Worm (Caenorhabditis elegans) whole organism, young adult: ENCODE data around the gene F37C12.14.
A peak's percentile ranks its signal among the peaks of the same experiment; 100 is the strongest.

ENCODE experiments used
- B0336.3 ChIP-seq: fragments of 200-800 bp; sonication (Bioruptor generic); IDR thresholded peaks from 2 replicates; pipeline ENCODE4 v1.3.6; 2022; ENCODE audit warnings: missing genetic modification characterization, missing compliant biosample characterization
- C06A6.2 ChIP-seq: fragments of 200-800 bp; sonication (Bioruptor generic); conservative IDR thresholded peaks from 2 replicates; pipeline ENCODE4 v1.3.6; 2022; ENCODE audit warnings: missing genetic modification characterization, missing compliant biosample characterization
- F22D6.2 ChIP-seq: sonication (generic microtip); optimal IDR thresholded peaks from 2 replicates; lab custom pipeline; 2016; ENCODE audit warnings: mild to moderate bottlenecking, missing genetic modification characterization, missing compliant biosample characterization
- F37B4.10 ChIP-seq: fragments of 200-800 bp; sonication (Bioruptor generic); IDR thresholded peaks from 2 replicates; pipeline ENCODE4 v1.3.6; 2022; ENCODE audit warnings: missing genetic modification characterization, missing compliant biosample characterization
- F52B5.7 ChIP-seq: sonication (generic microtip); optimal IDR thresholded peaks from 2 replicates; lab custom pipeline; 2016; ENCODE audit warnings: mild to moderate bottlenecking, missing genetic modification characterization, missing compliant biosample characterization
- F57C9.4 ChIP-seq: sonication (generic microtip); optimal IDR thresholded peaks from 2 replicates; lab custom pipeline; 2017; ENCODE audit warnings: mild to moderate bottlenecking, missing genetic modification characterization, missing compliant biosample characterization
- K11D2.4 ChIP-seq: fragments of 200-800 bp; sonication (Bioruptor generic); IDR thresholded peaks from 2 replicates; pipeline ENCODE4 v1.3.6; 2022; ENCODE audit warnings: missing genetic modification reagents, missing genetic modification characterization, missing compliant biosample characterization
- T07F8.4 ChIP-seq: sonication (generic microtip); optimal IDR thresholded peaks from 2 replicates; lab custom pipeline; 2016; ENCODE audit warnings: mild to moderate bottlenecking, missing genetic modification characterization, moderate library complexity, missing compliant biosample characterization
- Y53F4B.3 ChIP-seq: fragments of 200-800 bp; sonication (Bioruptor generic); IDR thresholded peaks from 2 replicates; pipeline ENCODE4 v1.3.6; 2022; ENCODE audit warnings: missing genetic modification reagents, missing genetic modification characterization, missing compliant biosample characterization
- Y67H2A.10 ChIP-seq: fragments of 200-800 bp; sonication (Bioruptor generic); conservative IDR thresholded peaks from 2 replicates; pipeline ENCODE4 v1.3.6; 2022; ENCODE audit warnings: missing genetic modification reagents, missing genetic modification characterization, missing compliant biosample characterization
- Y79H2A.3 ChIP-seq: fragments of 200-800 bp; sonication (Bioruptor generic); conservative IDR thresholded peaks from 2 replicates; pipeline ENCODE4 v1.3.6; 2022; ENCODE audit warnings: missing genetic modification reagents, missing genetic modification characterization, missing compliant biosample characterization
- akir-1 ChIP-seq: fragments of 200-800 bp; sonication (Bioruptor generic); optimal IDR thresholded peaks from 2 replicates; lab custom pipeline; 2018; ENCODE audit warnings: mild to moderate bottlenecking, missing genetic modification characterization, moderate library complexity, missing compliant biosample characterization
- aptf-3 ChIP-seq: fragments of 200-800 bp; sonication (Bioruptor generic); IDR thresholded peaks from 2 replicates; pipeline ENCODE4 v1.3.6; 2022; ENCODE audit warnings: missing genetic modification characterization, missing compliant biosample characterization
- atf-7 ChIP-seq: sonication (generic microtip); optimal IDR thresholded peaks from 2 replicates; lab custom pipeline; 2017; ENCODE audit warnings: mild to moderate bottlenecking, missing genetic modification characterization, missing compliant biosample characterization
- attf-5 ChIP-seq: fragments of 200-800 bp; sonication (Bioruptor generic); optimal IDR thresholded peaks from 2 replicates; lab custom pipeline; 2018; ENCODE audit warnings: mild to moderate bottlenecking, missing genetic modification characterization, missing compliant biosample characterization
- attf-6 ChIP-seq: fragments of 200-800 bp; sonication (Bioruptor generic); IDR thresholded peaks from 2 replicates; pipeline ENCODE4 v1.3.6; 2022; ENCODE audit warnings: missing genetic modification reagents, missing genetic modification characterization, missing compliant biosample characterization
- bed-1 ChIP-seq: fragments of 200-800 bp; sonication (Bioruptor generic); IDR thresholded peaks from 2 replicates; pipeline ENCODE4 v1.3.6; 2022; ENCODE audit warnings: missing genetic modification reagents, missing genetic modification characterization, missing compliant biosample characterization
- ccch-3 ChIP-seq: fragments of 200-800 bp; sonication (Bioruptor generic); optimal IDR thresholded peaks from 2 replicates; lab custom pipeline; 2018; ENCODE audit warnings: mild to moderate bottlenecking, missing genetic modification characterization, missing compliant biosample characterization
- cebp-1 ChIP-seq, 2 experiments: fragments of 200-800 bp in 1 of 2; sonication (Bioruptor generic) in 1 of 2; sonication (generic microtip) in 1 of 2; IDR thresholded peaks in 1 of 2; optimal IDR thresholded peaks in 1 of 2; 2 replicates each; pipeline versions ENCODE4 v1.3.6 to Lab custom; 2017 to 2022; ENCODE audit warnings: missing compliant biosample characterization in 2 of 2, missing genetic modification characterization in 2 of 2, mild to moderate bottlenecking in 1 of 2, missing genetic modification reagents in 1 of 2, moderate library complexity in 1 of 2
- cebp-2 ChIP-seq: fragments of 200-800 bp; sonication (Bioruptor generic); IDR thresholded peaks from 2 replicates; pipeline ENCODE4 v1.3.6; 2022; ENCODE audit warnings: missing genetic modification characterization, missing compliant biosample characterization
- ceh-27 ChIP-seq: fragments of 200-800 bp; sonication (Bioruptor generic); optimal IDR thresholded peaks from 2 replicates; lab custom pipeline; 2018; ENCODE audit warnings: mild to moderate bottlenecking, missing genetic modification characterization, moderate library complexity, missing compliant biosample characterization
- die-1 ChIP-seq: sonication (generic microtip); optimal IDR thresholded peaks from 2 replicates; lab custom pipeline; 2016; ENCODE audit warnings: missing genotype, mild to moderate bottlenecking, missing genetic modification characterization, missing compliant biosample characterization
- egl-18 ChIP-seq: fragments of 200-800 bp; sonication (Bioruptor generic); IDR thresholded peaks from 2 replicates; pipeline ENCODE4 v1.3.6; 2022; ENCODE audit warnings: missing genetic modification reagents, missing genetic modification characterization, missing compliant biosample characterization
- egl-44 ChIP-seq: fragments of 200-800 bp; sonication (Bioruptor generic); IDR thresholded peaks from 2 replicates; pipeline ENCODE4 v1.3.6; 2022; ENCODE audit warnings: missing genetic modification reagents, missing genetic modification characterization, missing compliant biosample characterization
- egrh-3 ChIP-seq: fragments of 200-800 bp; sonication (Bioruptor generic); IDR thresholded peaks from 2 replicates; pipeline ENCODE4 v1.3.6; 2022; ENCODE audit warnings: missing genetic modification reagents, missing genetic modification characterization, missing compliant biosample characterization
- ekl-4 ChIP-seq: fragments of 200-800 bp; sonication (Bioruptor generic); IDR thresholded peaks from 2 replicates; pipeline ENCODE4 v1.3.6; 2022; ENCODE audit warnings: missing genetic modification reagents, missing genetic modification characterization, missing compliant biosample characterization
- ets-4 ChIP-seq: fragments of 200-800 bp; sonication (Bioruptor generic); optimal IDR thresholded peaks from 2 replicates; lab custom pipeline; 2018; ENCODE audit warnings: mild to moderate bottlenecking, missing genetic modification characterization, missing compliant biosample characterization
- gei-17 ChIP-seq: fragments of 200-800 bp; sonication (Bioruptor generic); optimal IDR thresholded peaks from 2 replicates; lab custom pipeline; 2018; ENCODE audit warnings: mild to moderate bottlenecking, missing genetic modification characterization, missing compliant biosample characterization
- him-1 ChIP-seq: sonication (generic microtip); optimal IDR thresholded peaks from 2 replicates; lab custom pipeline; 2016; ENCODE audit warnings: missing genotype, missing genetic modification reagents, missing genetic modification characterization, missing compliant biosample characterization
- hlh-26 ChIP-seq: fragments of 200-800 bp; sonication (Bioruptor generic); conservative IDR thresholded peaks from 2 replicates; pipeline ENCODE4 v1.3.6; 2022; ENCODE audit warnings: missing genetic modification reagents, missing genetic modification characterization, missing compliant biosample characterization
- hmg-20 ChIP-seq: fragments of 200-800 bp; sonication (Bioruptor generic); IDR thresholded peaks from 2 replicates; pipeline ENCODE4 v1.3.6; 2022; ENCODE audit warnings: missing genetic modification reagents, missing genetic modification characterization, missing compliant biosample characterization
- hrde-1 ChIP-seq: sonication (generic microtip); optimal IDR thresholded peaks from 2 replicates; lab custom pipeline; 2016; ENCODE audit warnings: missing genetic modification characterization, mild to moderate bottlenecking, missing compliant biosample characterization, moderate library complexity, missing genotype, missing genetic modification reagents, borderline replicate concordance
- lin-26 ChIP-seq: fragments of 200-800 bp; sonication (Bioruptor generic); IDR thresholded peaks from 2 replicates; pipeline ENCODE4 v1.3.6; 2022; ENCODE audit warnings: missing genetic modification reagents, missing genetic modification characterization, missing compliant biosample characterization
- lin-54 ChIP-seq: fragments of 200-800 bp; sonication (Bioruptor generic); optimal IDR thresholded peaks from 2 replicates; lab custom pipeline; 2018; ENCODE audit warnings: mild to moderate bottlenecking, missing genetic modification characterization, missing compliant biosample characterization
- madf-6 ChIP-seq: fragments of 200-800 bp; sonication (Bioruptor generic); IDR thresholded peaks from 2 replicates; pipeline ENCODE4 v1.3.6; 2022; ENCODE audit warnings: missing genetic modification reagents, missing genetic modification characterization, missing compliant biosample characterization
- mcd-1 ChIP-seq: fragments of 200-800 bp; sonication (Bioruptor generic); IDR thresholded peaks from 2 replicates; pipeline ENCODE4 v1.3.6; 2022; ENCODE audit warnings: missing genetic modification reagents, missing genetic modification characterization, missing compliant biosample characterization
- mxl-1 ChIP-seq: sonication (generic microtip); optimal IDR thresholded peaks from 2 replicates; lab custom pipeline; 2016; ENCODE audit warnings: missing genetic modification characterization, missing compliant biosample characterization
- nfya-1 ChIP-seq: sonication (generic microtip); optimal IDR thresholded peaks from 2 replicates; lab custom pipeline; 2017; ENCODE audit warnings: antibody characterized with exemption, missing compliant biosample characterization, missing genetic modification characterization, borderline replicate concordance; ENCODE audit not compliant: insufficient read depth
- nfya-2 ChIP-seq: fragments of 200-800 bp; sonication (Bioruptor generic); IDR thresholded peaks from 2 replicates; pipeline ENCODE4 v1.3.6; 2022; ENCODE audit warnings: missing genetic modification reagents, missing genetic modification characterization, missing compliant biosample characterization
- pha-4 ChIP-seq: fragments of 150-350 bp; sonication (generic microtip); optimal IDR thresholded peaks from 2 replicates; lab custom pipeline; 2014; ENCODE audit warnings: missing biosample characterization, missing genetic modification reagents, missing genetic modification characterization
- sdz-38 ChIP-seq: sonication (generic microtip); optimal IDR thresholded peaks from 2 replicates; lab custom pipeline; 2016; ENCODE audit warnings: missing genotype, missing genetic modification characterization, missing compliant biosample characterization
- snpc-1.1 ChIP-seq: sonication (generic microtip); optimal IDR thresholded peaks from 2 replicates; lab custom pipeline; 2017; ENCODE audit warnings: missing genetic modification characterization, mild to moderate bottlenecking, missing compliant biosample characterization, antibody characterized with exemption, moderate library complexity, missing genotype, missing genetic modification reagents; ENCODE audit not compliant: insufficient read depth
- tbx-9 ChIP-seq: sonication (generic microtip); optimal IDR thresholded peaks from 2 replicates; lab custom pipeline; 2016; ENCODE audit warnings: borderline replicate concordance, missing genetic modification characterization, inconsistent platforms, missing compliant biosample characterization
- tlf-1 ChIP-seq: fragments of 200-800 bp; sonication (Bioruptor generic); optimal IDR thresholded peaks from 2 replicates; lab custom pipeline; 2018; ENCODE audit warnings: mild to moderate bottlenecking, missing genetic modification characterization, missing compliant biosample characterization
- zfh-2 ChIP-seq: fragments of 200-800 bp; sonication (Bioruptor generic); conservative IDR thresholded peaks from 2 replicates; pipeline ENCODE4 v1.3.6; 2022; ENCODE audit warnings: missing genetic modification reagents, missing genetic modification characterization, missing compliant biosample characterization
- zim-3 ChIP-seq: sonication (generic microtip); optimal IDR thresholded peaks from 2 replicates; lab custom pipeline; 2017; ENCODE audit warnings: mild to moderate bottlenecking, missing genetic modification characterization, moderate library complexity, missing compliant biosample characterization
- ztf-18 ChIP-seq: sonication (generic microtip); optimal IDR thresholded peaks from 2 replicates; lab custom pipeline; 2016; ENCODE audit warnings: missing genotype, mild to moderate bottlenecking, missing genetic modification characterization, missing compliant biosample characterization
- ztf-22 ChIP-seq: fragments of 200-800 bp; sonication (Bioruptor generic); optimal IDR thresholded peaks from 2 replicates; lab custom pipeline; 2018; ENCODE audit warnings: mild to moderate bottlenecking, missing genetic modification characterization, moderate library complexity, missing compliant biosample characterization

F37C12.14 gene

DNA sequence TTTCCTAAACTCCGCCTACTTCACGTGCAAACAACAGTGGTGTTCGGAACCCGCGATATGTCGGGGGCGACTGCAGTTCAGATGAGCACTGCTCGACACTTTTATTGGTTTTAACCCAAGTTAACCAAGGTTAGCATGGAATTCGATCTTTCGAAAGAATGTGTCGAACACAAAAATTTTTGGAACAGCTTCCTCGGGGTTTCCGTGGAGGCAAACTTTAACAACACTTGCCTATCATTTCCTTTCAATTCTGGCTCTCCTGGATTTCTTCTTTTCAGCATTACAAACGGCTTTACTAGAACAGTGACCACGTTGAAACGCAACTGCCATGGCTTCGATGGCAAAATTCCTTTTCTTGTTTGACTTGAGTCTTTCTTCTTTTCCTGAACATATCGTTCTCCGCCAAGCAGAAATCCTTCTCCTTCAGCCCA is 44.1 kb downstream of the F37C12.14 start (continued):
- TF ChIP-seq T07F8.4 (tag; lab: Kevin White, UChicago) (no peak), bed-1 (GFP tag; lab: Robert Waterston, UW) (no peak), F52B5.7 (tag; lab: Kevin White, UChicago) (peak; percentile 35), hmg-20 (0 out of 2 replicates have a peak, but pooled peaks have one; percentile 31), egl-44 (0 out of 2 replicates have a peak, but pooled peaks have one; percentile 18), egrh-3 (GFP tag; lab: Robert Waterston, UW) (peak; percentile 38; the same call in 1 of the 2 replicates), tbx-9 (tag; lab: Kevin White, UChicago) (peak; percentile 11), sdz-38 (tag; lab: Kevin White, UChicago) (no peak), snpc-1.1 (tag; lab: Kevin White, UChicago) (peak; percentile 100), lin-54 (GFP tag; lab: Kevin White, UChicago) (peak; percentile 82), ets-4 (GFP tag; lab: Kevin White, UChicago) (peak; percentile 44), zim-3 (tag; lab: Kevin White, UChicago) (no peak), zfh-2 (GFP tag; lab: Robert Waterston, UW) (no peak; the same call in 1 of the 2 replicates), mxl-1 (tag; lab: Kevin White, UChicago) (peak; percentile 6), tlf-1 (GFP tag; lab: Kevin White, UChicago) (peak; percentile 76), akir-1 (GFP tag; lab: Kevin White, UChicago) (no peak), F37B4.10 (GFP tag; lab: Robert Waterston, UW) (no peak), madf-6 (peak; percentile 88), egl-18 (GFP tag; lab: Robert Waterston, UW) (0 out of 2 replicates have a peak, but pooled peaks have one; percentile 32), nfya-2 (GFP tag; lab: Robert Waterston, UW) (no peak), die-1 (tag; lab: Kevin White, UChicago) (peak; percentile 43), attf-6 (GFP tag; lab: Robert Waterston, UW) (peak; percentile 97), C06A6.2 (GFP tag; lab: Robert Waterston, UW) (no peak), ztf-18 (peak; percentile 59), ccch-3 (GFP tag; lab: Kevin White, UChicago) (no peak), cebp-2 (GFP tag; lab: Robert Waterston, UW) (no peak), ztf-22 (GFP tag; lab: Kevin White, UChicago) (no peak), aptf-3 (GFP tag; lab: Robert Waterston, UW) (no peak), Y79H2A.3 (GFP tag; lab: Robert Waterston, UW) (no peak), F22D6.2 (tag; lab: Kevin White, UChicago) (peak; percentile 28), F57C9.4 (tag; lab: Kevin White, UChicago) (peak; percentile 40), mcd-1 (GFP tag; lab: Robert Waterston, UW) (peak; percentile 65), Y53F4B.3 (GFP tag; lab: Robert Waterston, UW) (no peak), atf-7 (tag; lab: Kevin White, UChicago) (peak; percentile 63), nfya-1 (tag; lab: Kevin White, UChicago) (no peak), K11D2.4 (no peak), pha-4 (tag; lab: Kevin White, UChicago) (no peak), gei-17 (GFP tag; lab: Kevin White, UChicago) (peak; percentile 49), ceh-27 (GFP tag; lab: Kevin White, UChicago) (peak; percentile 17), hrde-1 (tag; lab: Kevin White, UChicago) (peak; percentile 74), hlh-26 (GFP tag; lab: Robert Waterston, UW) (no peak), B0336.3 (GFP tag; lab: Robert Waterston, UW) (peak; percentile 88), him-1 (tag; lab: Kevin White, UChicago) (peak; percentile 91), attf-5 (GFP tag; lab: Kevin White, UChicago) (peak; percentile 21), Y67H2A.10 (GFP tag; lab: Robert Waterston, UW) (no peak), cebp-1 (GFP tag; IDR thresholded peaks at IDR 0.05; lab: Robert Waterston, UW) (no peak), cebp-1 (tag; optimal IDR thresholded peaks at IDR 0.05; lab: Kevin White, UChicago) (peak; percentile 64), lin-26 (peak; percentile 67), ekl-4 (GFP tag; lab: Robert Waterston, UW) (peak; percentile 92)
